Worm (Caenorhabditis elegans): ENCODE results near the gene K09E2.2.
A peak's percentile ranks its signal among the peaks of the same experiment; 100 is the strongest.

Gene K09E2.2

ce11 chrX:8625090-8625489, 47.8 kb upstream of the K09E2.2 start, which contains the start of gene K01A12.3:
Gene K01A12.3 (minus strand): TSS chrX:8625190.
- TF ChIP-seq mdl-1 (tag; optimal IDR thresholded peaks at IDR 0.05) (no peak), ztf-4 (tag; optimal IDR thresholded peaks at IDR 0.05) (no peak), hmg-11 (tag; optimal IDR thresholded peaks at IDR 0.05) (no peak), nhr-77 (tag; optimal IDR thresholded peaks at IDR 0.05) (no peak), pqm-1 (tag; optimal IDR thresholded peaks at IDR 0.05) (no peak), aly-2 (tag; optimal IDR thresholded peaks at IDR 0.05) (no peak), nhr-12 (tag; optimal IDR thresholded peaks at IDR 0.05) (no peak), fos-1 (tag; optimal IDR thresholded peaks at IDR 0.05) (no peak), nhr-28 (tag; optimal IDR thresholded peaks at IDR 0.05) (no peak), eor-1 (tag; optimal IDR thresholded peaks at IDR 0.05) (no peak), nfya-1 (tag; optimal IDR thresholded peaks at IDR 0.05; ENCODE audit: insufficient read depth) (no peak)

- TF ChIP-seq nhr-23 (tag; optimal IDR thresholded peaks at IDR 0.05) (no peak), tbx-2 (tag; optimal IDR thresholded peaks at IDR 0.05) (no peak), fos-1 (tag; optimal IDR thresholded peaks at IDR 0.05) (no peak), pha-4 (tag; optimal IDR thresholded peaks at IDR 0.05) (no peak), nhr-11 (tag; optimal IDR thresholded peaks at IDR 0.05) (no peak), nhr-25 (tag; optimal IDR thresholded peaks at IDR 0.05) (peak; percentile 12), elt-1 (tag; optimal IDR thresholded peaks at IDR 0.05) (no peak), ceh-9 (tag; optimal IDR thresholded peaks at IDR 0.05) (no peak), lsy-12 (tag; optimal IDR thresholded peaks at IDR 0.05) (peak; percentile 10), nhr-67 (tag; optimal IDR thresholded peaks at IDR 0.05) (no peak), nhr-43 (tag; optimal IDR thresholded peaks at IDR 0.05; ENCODE audit: poor library complexity, severe bottlenecking) (peak; percentile 45), nhr-12 (tag; optimal IDR thresholded peaks at IDR 0.05) (no peak), jun-1 (tag; optimal IDR thresholded peaks at IDR 0.05) (no peak)
These were observed 34.1 kb upstream of the K09E2.2 start for ce11 chrX:8638679-8639184.

- TF ChIP-seq nhr-237 (tag; optimal IDR thresholded peaks at IDR 0.05) (no peak), lin-39 (tag; optimal IDR thresholded peaks at IDR 0.05) (no peak), nhr-43 (tag; optimal IDR thresholded peaks at IDR 0.05; ENCODE audit: poor library complexity, severe bottlenecking) (peak; percentile 49), elt-2 (tag; optimal IDR thresholded peaks at IDR 0.05) (peak; percentile 16)
These were observed 32.2 kb upstream of the K09E2.2 start for ce11 chrX:8640654-8641053.

- TF ChIP-seq nhr-43 (tag; optimal IDR thresholded peaks at IDR 0.05; ENCODE audit: poor library complexity, severe bottlenecking): no peak
- TF ChIP-seq zag-1 (tag; optimal IDR thresholded peaks at IDR 0.05): no peak
- no peak for TF ChIP-seq ztf-11 (tag; optimal IDR thresholded peaks at IDR 0.05)
- no peak for TF ChIP-seq nhr-28 (tag; optimal IDR thresholded peaks at IDR 0.05)
These were observed 29.0 kb upstream of the K09E2.2 start, which contains the start of gene stg-2 for ce11 chrX:8643817-8644216. Gene stg-2 (minus strand): TSS chrX:8643917.

ce11 chrX:8646287-8646686, 26.6 kb upstream of the K09E2.2 start:
- TF ChIP-seq elt-2 (tag; optimal IDR thresholded peaks at IDR 0.05) (peak; percentile 32), hmg-11 (tag; optimal IDR thresholded peaks at IDR 0.05) (peak; percentile 70), pha-4 (tag; optimal IDR thresholded peaks at IDR 0.05) (peak; percentile 37), fos-1 (tag; optimal IDR thresholded peaks at IDR 0.05) (no peak), pqm-1 (tag; optimal IDR thresholded peaks at IDR 0.05) (no peak), jun-1 (tag; optimal IDR thresholded peaks at IDR 0.05) (peak; percentile 1), nfya-1 (tag; optimal IDR thresholded peaks at IDR 0.05; ENCODE audit: insufficient read depth) (peak; percentile 30), tbx-2 (tag; optimal IDR thresholded peaks at IDR 0.05) (peak; percentile 4), nhr-43 (tag; optimal IDR thresholded peaks at IDR 0.05; ENCODE audit: poor library complexity, severe bottlenecking) (peak; percentile 51)

ce11 chrX:8646997-8647396, 25.9 kb upstream of the K09E2.2 start, which contains the start of gene F12D9.2:
Gene F12D9.2 (minus strand): TSS chrX:8647097.
- no peak for TF ChIP-seq ztf-11 (tag; optimal IDR thresholded peaks at IDR 0.05)
- no peak for TF ChIP-seq nfya-1 (tag; optimal IDR thresholded peaks at IDR 0.05; ENCODE audit: insufficient read depth)
- no peak for TF ChIP-seq zag-1 (tag; optimal IDR thresholded peaks at IDR 0.05)
- TF ChIP-seq fos-1 (tag; optimal IDR thresholded peaks at IDR 0.05): no peak
- no peak for TF ChIP-seq nhr-28 (tag; optimal IDR thresholded peaks at IDR 0.05)
- TF ChIP-seq elt-1 (tag; optimal IDR thresholded peaks at IDR 0.05): no peak
- no peak for TF ChIP-seq fkh-2 (tag; optimal IDR thresholded peaks at IDR 0.05)
- no peak for TF ChIP-seq jun-1 (tag; optimal IDR thresholded peaks at IDR 0.05)
- TF ChIP-seq mdl-1 (tag; optimal IDR thresholded peaks at IDR 0.05): no peak
- TF ChIP-seq aly-2 (tag; optimal IDR thresholded peaks at IDR 0.05): no peak
- no peak for TF ChIP-seq ceh-82 (tag; optimal IDR thresholded peaks at IDR 0.05)
- TF ChIP-seq nhr-11 (tag; optimal IDR thresholded peaks at IDR 0.05): no peak
- no peak for TF ChIP-seq nhr-77 (tag; optimal IDR thresholded peaks at IDR 0.05)
- TF ChIP-seq lin-15B (tag; optimal IDR thresholded peaks at IDR 0.05): no peak
- no peak for TF ChIP-seq R02D3.7 (tag; optimal IDR thresholded peaks at IDR 0.05)
- no peak for TF ChIP-seq hmg-11 (tag; optimal IDR thresholded peaks at IDR 0.05)
- no peak for TF ChIP-seq fkh-10 (GFP tag; optimal IDR thresholded peaks at IDR 0.05)
- TF ChIP-seq nhr-76 (tag; optimal IDR thresholded peaks at IDR 0.05): no peak
